Fruit fly (Drosophila melanogaster): ENCODE results near the gene CG34030.

- TF ChIP-seq CG8478 (optimal IDR thresholded peaks at IDR 0.05) = no peak
- no peak for TF ChIP-seq CTCF (optimal IDR thresholded peaks at IDR 0.05)
Measured at dm6 chr3L:7091331-7091904, 16.4 kb upstream of the CG34030 start.

Measured in S2 (cell line).